Worm (Caenorhabditis elegans): ENCODE measurements around the gene krr-1.

DNA sequence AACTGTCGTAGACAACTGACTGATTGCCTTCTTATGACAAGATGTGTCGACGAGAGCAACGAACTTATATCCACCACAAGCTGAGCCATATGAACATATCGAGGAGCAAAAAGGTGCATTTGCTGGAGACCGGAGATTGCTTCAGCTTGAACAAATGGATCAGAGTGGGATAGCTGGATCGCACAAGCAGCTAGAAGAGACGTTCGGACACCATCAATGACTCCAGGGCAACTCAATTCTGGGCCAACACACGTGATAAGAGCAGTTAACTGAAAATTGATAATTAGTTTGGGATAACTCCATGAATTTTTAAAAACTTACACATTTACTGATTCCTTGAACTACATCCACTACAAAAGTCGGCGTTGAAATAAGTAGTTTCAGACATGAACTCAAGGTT is 22.0 kb upstream of the krr-1 start:
- no peak for TF ChIP-seq him-1 (tag; optimal IDR thresholded peaks at IDR 0.05)
- TF ChIP-seq dao-5 (tag; optimal IDR thresholded peaks at IDR 0.05) = no peak
- TF ChIP-seq W03F9.2 (tag; optimal IDR thresholded peaks at IDR 0.05) = no peak
